Fruit fly (Drosophila melanogaster): ENCODE results near the gene CG8565.

CG8565 gene

DNA sequence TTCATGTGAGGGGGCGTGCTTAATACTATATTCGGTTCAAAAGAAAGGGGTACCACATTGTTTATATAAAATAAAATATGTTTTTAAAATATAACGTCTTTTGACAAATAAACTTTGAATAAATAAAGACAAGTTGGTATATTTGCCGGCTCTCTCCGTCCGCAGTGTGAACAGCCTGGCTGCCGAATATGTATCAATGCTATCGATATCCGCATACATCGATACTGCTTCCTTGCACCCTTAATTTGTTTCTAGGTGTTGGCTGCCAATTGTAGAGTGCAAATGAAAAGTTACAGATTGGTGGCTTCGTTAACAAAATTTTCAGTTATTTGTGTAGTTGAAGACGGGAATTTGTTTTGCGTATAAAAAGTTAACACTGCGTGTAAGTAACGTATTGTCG, 22.2 kb downstream of the CG8565 start, which contains the start of gene Gbeta13F (continued):
- TF ChIP-seq CG16813 (GFP tag; IDR thresholded peaks at IDR 0.05; ENCODE audit: partially characterized antibody): peak; percentile 73
- TF ChIP-seq shn (GFP tag; optimal IDR thresholded peaks at IDR 0.05): no peak
- TF ChIP-seq MTF-1 (GFP tag; optimal IDR thresholded peaks at IDR 0.05; ENCODE audit: borderline replicate concordance): no peak
- TF ChIP-seq bsh (GFP tag; optimal IDR thresholded peaks at IDR 0.05): no peak
- TF ChIP-seq Hr51 (GFP tag; optimal IDR thresholded peaks at IDR 0.05): no peak
- TF ChIP-seq CG17328 (GFP tag; IDR thresholded peaks at IDR 0.05): no peak
- no peak for TF ChIP-seq tna (GFP tag; IDR thresholded peaks at IDR 0.05; ENCODE audit: partially characterized antibody)
- TF ChIP-seq C15 (GFP tag; IDR thresholded peaks at IDR 0.05): no peak
- peak; percentile 83 for TF ChIP-seq ssp (GFP tag; IDR thresholded peaks at IDR 0.05)

dm6 chrX:15860479-15860878, 22.8 kb downstream of the CG8565 start:
- no peak for TF ChIP-seq Vsx1 (GFP tag; optimal IDR thresholded peaks at IDR 0.05)
- TF ChIP-seq insv (GFP tag; optimal IDR thresholded peaks at IDR 0.05): no peak
- no peak for TF ChIP-seq scrt (GFP tag; optimal IDR thresholded peaks at IDR 0.05)
- no peak for TF ChIP-seq CG18764 (GFP tag; optimal IDR thresholded peaks at IDR 0.05)
- TF ChIP-seq Bdp1 (GFP tag; optimal IDR thresholded peaks at IDR 0.05): no peak
- TF ChIP-seq pan (optimal IDR thresholded peaks at IDR 0.05): no peak
- TF ChIP-seq pan (GFP tag; optimal IDR thresholded peaks at IDR 0.05 in 1 of 2, IDR thresholded peaks at IDR 0.05 in 1 of 2): peak in 1 of 2 experiments; percentile 69
- TF ChIP-seq CG34422 (GFP tag; IDR thresholded peaks at IDR 0.05): peak; percentile 85
- TF ChIP-seq CG15514 (GFP tag; optimal IDR thresholded peaks at IDR 0.05): peak; percentile 24
- TF ChIP-seq CG15073 (GFP tag; optimal IDR thresholded peaks at IDR 0.05): no peak
- TF ChIP-seq Antp (GFP tag; optimal IDR thresholded peaks at IDR 0.05): no peak
- TF ChIP-seq nmo (GFP tag; optimal IDR thresholded peaks at IDR 0.05): peak; percentile 33
- peak; percentile 74 for TF ChIP-seq nom (GFP tag; optimal IDR thresholded peaks at IDR 0.05)
- TF ChIP-seq NFAT (GFP tag; IDR thresholded peaks at IDR 0.05): no peak
- no peak for TF ChIP-seq her (GFP tag; optimal IDR thresholded peaks at IDR 0.05)
- TF ChIP-seq CG10147 (GFP tag; optimal IDR thresholded peaks at IDR 0.05): peak; percentile 26
- no peak for TF ChIP-seq btn (GFP tag; optimal IDR thresholded peaks at IDR 0.05)
- TF ChIP-seq stwl (tag; optimal IDR thresholded peaks at IDR 0.05): no peak
- TF ChIP-seq Med (GFP tag): peak; percentile 72
- TF ChIP-seq Nf-YC (tag; optimal IDR thresholded peaks at IDR 0.05): peak; percentile 73
- TF ChIP-seq CG3838 (GFP tag; optimal IDR thresholded peaks at IDR 0.05): no peak
- peak; percentile 16 for TF ChIP-seq CoRest (tag; optimal IDR thresholded peaks at IDR 0.05)
- no peak for TF ChIP-seq gsb (GFP tag; IDR thresholded peaks at IDR 0.05)
- no peak for TF ChIP-seq Ravus (GFP tag; IDR thresholded peaks at IDR 0.05)
- peak; percentile 81 for TF ChIP-seq MTF-1 (GFP tag; optimal IDR thresholded peaks at IDR 0.05; ENCODE audit: borderline replicate concordance)
- no peak for TF ChIP-seq klu (GFP tag; IDR thresholded peaks at IDR 0.05)
- TF ChIP-seq CG4424 (GFP tag; optimal IDR thresholded peaks at IDR 0.05): no peak
- TF ChIP-seq mirr (GFP tag; optimal IDR thresholded peaks at IDR 0.05): peak; percentile 20
- peak; percentile 44 for TF ChIP-seq sug (tag; optimal IDR thresholded peaks at IDR 0.05)
- TF ChIP-seq CG10462 (GFP tag; optimal IDR thresholded peaks at IDR 0.05): no peak
- peak; percentile 8 for TF ChIP-seq CG18262 (tag; optimal IDR thresholded peaks at IDR 0.05)
- TF ChIP-seq CG11695 (GFP tag; IDR thresholded peaks at IDR 0.05): no peak
- TF ChIP-seq esg (GFP tag; conservative IDR thresholded peaks at IDR 0.05): no peak
- TF ChIP-seq dmrt11E (tag; optimal IDR thresholded peaks at IDR 0.05): no peak
- peak; percentile 19; the same call in 1 of the 3 replicates for TF ChIP-seq knrl (GFP tag; IDR thresholded peaks at IDR 0.05; ENCODE audit: partially characterized antibody)
- TF ChIP-seq CG10321 (GFP tag; IDR thresholded peaks at IDR 0.05): peak; percentile 99
- TF ChIP-seq pros (GFP tag; optimal IDR thresholded peaks at IDR 0.05): no peak
- TF ChIP-seq ato (GFP tag; IDR thresholded peaks at IDR 0.05; ENCODE audit: partially characterized antibody): peak; percentile 41; the same call in 1 of the 2 replicates
- TF ChIP-seq emc (GFP tag; optimal IDR thresholded peaks at IDR 0.05): no peak
- no peak for TF ChIP-seq fru (optimal IDR thresholded peaks at IDR 0.05)
- TF ChIP-seq slou (GFP tag; optimal IDR thresholded peaks at IDR 0.05): no peak
- no peak for TF ChIP-seq HmgD (GFP tag; optimal IDR thresholded peaks at IDR 0.05)

All from whole organism, embryonic.